Worm (Caenorhabditis elegans) whole organism, L4/young adult: ENCODE measurements around the gene B0273.115.

Experiments
- W03F9.2 ChIP-seq: fragments of 150-350 bp; optimal IDR thresholded peaks from 2 replicates; lab custom pipeline; 2014; ENCODE audit warnings: missing biosample characterization, missing genetic modification characterization
- dao-5 ChIP-seq: sonication (generic microtip); optimal IDR thresholded peaks from 2 replicates; lab custom pipeline; 2016; ENCODE audit warnings: missing genotype, missing genetic modification characterization, moderate library complexity, missing compliant biosample characterization
- him-1 ChIP-seq: sonication (generic microtip); optimal IDR thresholded peaks from 2 replicates; lab custom pipeline; 2016; ENCODE audit warnings: missing genotype, missing genetic modification reagents, missing genetic modification characterization, missing compliant biosample characterization

- TF ChIP-seq W03F9.2 (tag; lab: Kevin White, UChicago) (no peak), him-1 (tag; lab: Kevin White, UChicago) (no peak), dao-5 (tag; lab: Kevin White, UChicago) (no peak)
These were observed 38.3 kb downstream of the B0273.115 start, which contains the start of gene Y4C6A.4 for ce11 chrIV:5452667-5453066.
